Fruit fly (Drosophila melanogaster): ENCODE results near the gene CG6299.

CG6299 gene

DNA sequence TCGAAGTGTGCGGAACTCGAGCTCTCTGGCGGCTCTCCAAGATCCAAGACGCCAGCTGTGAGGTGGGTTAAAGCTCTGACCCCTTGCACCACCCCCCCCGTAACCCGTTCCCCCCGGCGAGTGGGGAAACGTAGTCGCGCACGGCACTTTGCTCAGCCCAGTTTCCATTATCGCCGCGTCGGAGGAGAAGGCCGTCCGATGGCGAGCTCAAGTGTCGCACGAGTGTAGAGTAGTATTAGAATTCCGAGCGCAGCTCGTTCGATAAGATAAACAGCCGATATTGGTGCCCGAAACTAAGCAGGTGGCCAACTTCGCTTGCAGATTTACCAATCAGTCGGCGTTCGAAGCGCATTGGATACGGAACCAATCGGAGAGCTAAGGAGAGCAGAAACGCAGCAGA, 2.9 kb downstream of the CG6299 start (continued):
- TF ChIP-seq Scr (GFP tag; IDR thresholded peaks at IDR 0.05; ENCODE audit: partially characterized antibody) (0 out of 2 replicates have a peak, but pooled peaks have one; percentile 12), dpn (GFP tag; optimal IDR thresholded peaks at IDR 0.05) (no peak), CG15011 (GFP tag; optimal IDR thresholded peaks at IDR 0.05) (no peak), eve (GFP tag; optimal IDR thresholded peaks at IDR 0.05) (no peak), exex (tag; optimal IDR thresholded peaks at IDR 0.05) (peak; percentile 44), CG7839 (tag; optimal IDR thresholded peaks at IDR 0.05) (no peak), Lim3 (GFP tag; IDR thresholded peaks at IDR 0.05) (no peak), crc (GFP tag; optimal IDR thresholded peaks at IDR 0.05) (no peak), tll (GFP tag; optimal IDR thresholded peaks at IDR 0.05) (no peak), Sry-δ (GFP tag; optimal IDR thresholded peaks at IDR 0.05) (no peak), Asciz (GFP tag; optimal IDR thresholded peaks at IDR 0.05) (no peak), CG1603 (tag; optimal IDR thresholded peaks at IDR 0.05) (no peak), dimm (GFP tag; IDR thresholded peaks at IDR 0.05) (no peak), Hr78 (GFP tag; optimal IDR thresholded peaks at IDR 0.05) (peak in 1 of 2 experiments; percentile 98), CG12155 (GFP tag; optimal IDR thresholded peaks at IDR 0.05) (no peak), Fer1 (GFP tag; optimal IDR thresholded peaks at IDR 0.05) (peak; percentile 7), HLH3B (GFP tag; IDR thresholded peaks at IDR 0.05) (peak; percentile 17; the same call in 1 of the 2 replicates), lov (optimal IDR thresholded peaks at IDR 0.05) (no peak), lov (GFP tag; IDR thresholded peaks at IDR 0.05) (no peak), Lhr (GFP tag; optimal IDR thresholded peaks at IDR 0.05) (no peak), cad (GFP tag; optimal IDR thresholded peaks at IDR 0.05) (no peak), CG14441 (GFP tag; IDR thresholded peaks at IDR 0.05) (no peak), CG13123 (GFP tag; optimal IDR thresholded peaks at IDR 0.05) (no peak), nmo (GFP tag; optimal IDR thresholded peaks at IDR 0.05) (no peak), cato (GFP tag; optimal IDR thresholded peaks at IDR 0.05; ENCODE audit: borderline replicate concordance) (no peak), CG6654 (GFP tag; optimal IDR thresholded peaks at IDR 0.05) (no peak), inv (GFP tag; IDR thresholded peaks at IDR 0.05; ENCODE audit: partially characterized antibody) (no peak), Doc3 (GFP tag; IDR thresholded peaks at IDR 0.05; ENCODE audit: partially characterized antibody) (0 out of 3 replicates have a peak, but pooled peaks have one; percentile 19), CG14710 (tag; optimal IDR thresholded peaks at IDR 0.05) (no peak), tap (tag; optimal IDR thresholded peaks at IDR 0.05) (no peak), Sin3A (optimal IDR thresholded peaks at IDR 0.05) (no peak), sug (tag; optimal IDR thresholded peaks at IDR 0.05) (peak; percentile 68), CG17912 (GFP tag; optimal IDR thresholded peaks at IDR 0.05) (no peak), croc (GFP tag; conservative IDR thresholded peaks at IDR 0.05) (no peak), Jarid2 (GFP tag; optimal IDR thresholded peaks at IDR 0.05) (no peak), GATAe (GFP tag; conservative IDR thresholded peaks at IDR 0.05) (peak; percentile 51; the same call in 1 of the 2 replicates), gt (GFP tag; IDR thresholded peaks at IDR 0.05) (no peak), usp (GFP tag; optimal IDR thresholded peaks at IDR 0.05) (no peak), ac (GFP tag; optimal IDR thresholded peaks at IDR 0.05) (no peak), CG14965 (GFP tag; optimal IDR thresholded peaks at IDR 0.05; ENCODE audit: borderline replicate concordance) (no peak), HHEX (GFP tag; optimal IDR thresholded peaks at IDR 0.05) (no peak), ewg (GFP tag; optimal IDR thresholded peaks at IDR 0.05) (no peak), CG1647 (GFP tag; optimal IDR thresholded peaks at IDR 0.05) (no peak), CG7745 (tag; optimal IDR thresholded peaks at IDR 0.05) (no peak), CG12744 (GFP tag; optimal IDR thresholded peaks at IDR 0.05) (no peak), CG34224 (GFP tag; IDR thresholded peaks at IDR 0.05; ENCODE audit: partially characterized antibody) (no peak; the same call in 2 of the 3 replicates), Stat92E (GFP tag; optimal IDR thresholded peaks at IDR 0.05) (no peak), tup (GFP tag; optimal IDR thresholded peaks at IDR 0.05) (no peak), Bgb (GFP tag; IDR thresholded peaks at IDR 0.05; ENCODE audit: partially characterized antibody) (peak; percentile 41; the same call in 1 of the 2 replicates), aop (GFP tag; IDR thresholded peaks at IDR 0.05) (no peak)
